Worm (Caenorhabditis elegans) whole organism, midembryonic: ENCODE data around the gene Y60A9A.1.

Experiments
- T22C8.4 ChIP-seq: fragments of 200-800 bp; sonication (Bioruptor generic); IDR thresholded peaks from 2 replicates; pipeline ENCODE4 v1.3.6; 2022; ENCODE audit warnings: missing genetic modification characterization, missing compliant biosample characterization
- flt-1 ChIP-seq: fragments of 200-800 bp; sonication (Bioruptor generic); IDR thresholded peaks from 2 replicates; pipeline ENCODE4 v1.3.6; 2022; ENCODE audit warnings: missing genetic modification characterization, missing compliant biosample characterization
- klf-2 ChIP-seq: fragments of 200-800 bp; sonication (Bioruptor generic); conservative IDR thresholded peaks from 2 replicates; pipeline ENCODE4 v1.3.6; 2022; ENCODE audit warnings: missing genetic modification reagents, missing genetic modification characterization, missing compliant biosample characterization
- med-1 ChIP-seq: sonication (generic microtip); optimal IDR thresholded peaks from 2 replicates; lab custom pipeline; 2017; ENCODE audit warnings: missing genetic modification characterization, mild to moderate bottlenecking, missing compliant biosample characterization, antibody characterized with exemption, missing genetic modification reagents; ENCODE audit not compliant: insufficient read depth
- tab-1 ChIP-seq: fragments of 200-800 bp; sonication (Bioruptor generic); IDR thresholded peaks from 2 replicates; pipeline ENCODE4 v1.3.6; 2022; ENCODE audit warnings: missing genetic modification characterization, missing compliant biosample characterization
- ztf-29 ChIP-seq: fragments of 200-800 bp; sonication (Bioruptor generic); IDR thresholded peaks from 2 replicates; pipeline ENCODE4 v1.3.6; 2022; ENCODE audit warnings: missing genetic modification reagents, missing genetic modification characterization, missing compliant biosample characterization

ce11 chrX:14339723-14340122, 37.3 kb downstream of the Y60A9A.1 start:
- TF ChIP-seq flt-1 (GFP tag; lab: Robert Waterston, UW) (no peak), med-1 (GFP tag; lab: Kevin White, UChicago) (no peak), tab-1 (GFP tag; lab: Robert Waterston, UW) (no peak), klf-2 (GFP tag; lab: Robert Waterston, UW) (no peak), T22C8.4 (GFP tag; lab: Robert Waterston, UW) (no peak), ztf-29 (no peak)
